Fruit fly (Drosophila melanogaster): ENCODE data around the gene CG34300.

DNA sequence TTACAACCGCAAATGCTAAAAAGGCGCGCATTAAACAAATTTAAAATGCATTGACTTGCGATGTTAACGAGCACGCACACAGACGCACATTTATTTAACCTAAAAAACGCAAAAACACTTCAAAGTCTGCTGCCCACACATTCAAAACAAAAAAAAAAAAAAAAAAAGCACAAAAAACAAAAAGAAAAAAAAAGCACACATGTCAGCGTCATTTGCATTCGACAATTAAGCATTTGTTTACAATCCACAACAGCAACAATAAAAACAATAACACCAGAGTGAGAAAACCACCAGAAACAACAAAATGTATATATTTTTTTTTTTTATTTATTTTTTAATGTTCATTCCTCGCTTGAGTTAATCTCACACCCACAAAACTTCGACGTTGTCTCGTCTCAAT lies 7.9 kb upstream of the CG34300 start:
- TF ChIP-seq pad (GFP tag; optimal IDR thresholded peaks at IDR 0.05) (no peak), bab1 (GFP tag; optimal IDR thresholded peaks at IDR 0.05) (no peak), CG14711 (tag; optimal IDR thresholded peaks at IDR 0.05) (no peak), CG11617 (GFP tag; optimal IDR thresholded peaks at IDR 0.05) (no peak), toe (GFP tag; optimal IDR thresholded peaks at IDR 0.05) (no peak), CG33017 (tag; optimal IDR thresholded peaks at IDR 0.05) (no peak), Mnt (GFP tag; optimal IDR thresholded peaks at IDR 0.05) (no peak), tj (GFP tag; optimal IDR thresholded peaks at IDR 0.05) (no peak), Hr96 (GFP tag; optimal IDR thresholded peaks at IDR 0.05) (no peak), CG5204 (GFP tag; optimal IDR thresholded peaks at IDR 0.05) (no peak), CG12768 (GFP tag; optimal IDR thresholded peaks at IDR 0.05) (no peak), CG7045 (GFP tag; optimal IDR thresholded peaks at IDR 0.05) (no peak), kay (GFP tag; ENCODE audit: borderline replicate concordance) (peak; percentile 32), CG1620 (GFP tag; optimal IDR thresholded peaks at IDR 0.05) (no peak)
